Fruit fly (Drosophila melanogaster) whole organism: ENCODE results near the gene CG5039.

Source experiments
- CG8478 ChIP-seq: fragments of >200 bp; optimal IDR thresholded peaks from 2 replicates; lab custom pipeline; 2018; ENCODE audit warnings: inconsistent platforms
- Dll ChIP-seq: fragments of >200 bp; optimal IDR thresholded peaks from 2 replicates; lab custom pipeline; 2017
- EcR ChIP-seq, 2 experiments: fragments of >200 bp; optimal IDR thresholded peaks; 2 replicates each; lab custom pipeline; 2017; ENCODE audit warnings: missing biosample characterization in 2 of 2, missing genetic modification characterization in 2 of 2, missing genetic modification reagents in 2 of 2
- pan ChIP-seq: fragments of >200 bp; optimal IDR thresholded peaks from 2 replicates; lab custom pipeline; 2017
- psq ChIP-seq: fragments of >200 bp; optimal IDR thresholded peaks from 2 replicates; lab custom pipeline; 2017
- usp ChIP-seq: fragments of >200 bp; optimal IDR thresholded peaks from 2 replicates; lab custom pipeline; 2017; ENCODE audit warnings: missing biosample characterization, missing genetic modification characterization, mixed read lengths

Gene CG5039

dm6 chr3R:25678489-25679082 is at the start of gene CG5039, which contains the start of gene CG4730:
TSS of gene CG5039 (plus strand) at chr3R:25678683.
TSS of gene CG4730 (minus strand) at chr3R:25678682.
- no peak for TF ChIP-seq Dll (lab: Kevin White, UChicago)
- TF ChIP-seq psq (lab: Kevin White, UChicago): no peak
- TF ChIP-seq usp (GFP tag; lab: Kevin White, UChicago): no peak
- no peak for TF ChIP-seq pan
- no peak for TF ChIP-seq CG8478
- TF ChIP-seq EcR (GFP tag; optimal IDR thresholded peaks at IDR 0.05; lab: Kevin White, UChicago): no peak

- TF ChIP-seq psq (lab: Kevin White, UChicago) (no peak), Dll (lab: Kevin White, UChicago) (no peak), CG8478 (no peak)
Measured at dm6 chr3R:25630541-25630940, 47.9 kb upstream of the CG5039 start.

- TF ChIP-seq usp (GFP tag; lab: Kevin White, UChicago) (no peak), psq (lab: Kevin White, UChicago) (no peak), Dll (lab: Kevin White, UChicago) (no peak), CG8478 (no peak), EcR (GFP tag; optimal IDR thresholded peaks at IDR 0.05; lab: Kevin White, UChicago) (no peak), pan (no peak)
Measured at dm6 chr3R:25631079-25631478, 47.4 kb upstream of the CG5039 start.

- TF ChIP-seq EcR (GFP tag; optimal IDR thresholded peaks at IDR 0.05; lab: Kevin White, UChicago) (no peak), psq (lab: Kevin White, UChicago) (no peak), CG8478 (no peak), Dll (lab: Kevin White, UChicago) (no peak), pan (no peak), usp (GFP tag; lab: Kevin White, UChicago) (no peak)
Measured at dm6 chr3R:25633865-25634460, 44.5 kb upstream of the CG5039 start.

- TF ChIP-seq pan: peak; percentile 91
- TF ChIP-seq psq (lab: Kevin White, UChicago): no peak
- TF ChIP-seq Dll (lab: Kevin White, UChicago): no peak
Measured at dm6 chr3R:25637294-25638174, 40.9 kb upstream of the CG5039 start, which contains the start of gene jigr1. TSS of gene jigr1 (plus strand) at chr3R:25637843.

dm6 chr3R:25638381-25638780 is 40.1 kb upstream of the CG5039 start:
- TF ChIP-seq usp (GFP tag; lab: Kevin White, UChicago) (no peak), EcR (GFP tag; optimal IDR thresholded peaks at IDR 0.05; lab: Kevin White, UChicago) (no peak), Dll (lab: Kevin White, UChicago) (no peak), CG8478 (no peak), psq (lab: Kevin White, UChicago) (no peak), pan (no peak)

dm6 chr3R:25638961-25639360 is 39.5 kb upstream of the CG5039 start:
- TF ChIP-seq Dll (lab: Kevin White, UChicago) (no peak), pan (no peak)

dm6 chr3R:25640463-25640862 is 38.0 kb upstream of the CG5039 start:
- no peak for TF ChIP-seq psq (lab: Kevin White, UChicago)
- TF ChIP-seq CG8478: no peak
- TF ChIP-seq pan: no peak
- no peak for TF ChIP-seq EcR (GFP tag; optimal IDR thresholded peaks at IDR 0.05; lab: Kevin White, UChicago)
- no peak for TF ChIP-seq Dll (lab: Kevin White, UChicago)
- TF ChIP-seq usp (GFP tag; lab: Kevin White, UChicago): no peak

dm6 chr3R:25644172-25644571 is 34.3 kb upstream of the CG5039 start:
- TF ChIP-seq pan (no peak), usp (GFP tag; lab: Kevin White, UChicago) (no peak), psq (lab: Kevin White, UChicago) (no peak), Dll (lab: Kevin White, UChicago) (no peak), CG8478 (no peak), EcR (GFP tag; optimal IDR thresholded peaks at IDR 0.05; lab: Kevin White, UChicago) (no peak)

dm6 chr3R:25646882-25647518 is 31.5 kb upstream of the CG5039 start:
- TF ChIP-seq psq (lab: Kevin White, UChicago) (no peak), CG8478 (peak; percentile 6)

dm6 chr3R:25647577-25648257 is 30.8 kb upstream of the CG5039 start:
- TF ChIP-seq pan (no peak), CG8478 (no peak), Dll (lab: Kevin White, UChicago) (no peak), psq (lab: Kevin White, UChicago) (no peak), usp (GFP tag; lab: Kevin White, UChicago) (no peak), EcR (GFP tag; optimal IDR thresholded peaks at IDR 0.05; lab: Kevin White, UChicago) (no peak)
